Worm (Caenorhabditis elegans): ENCODE results near the gene del-8.

Gene del-8

DNA sequence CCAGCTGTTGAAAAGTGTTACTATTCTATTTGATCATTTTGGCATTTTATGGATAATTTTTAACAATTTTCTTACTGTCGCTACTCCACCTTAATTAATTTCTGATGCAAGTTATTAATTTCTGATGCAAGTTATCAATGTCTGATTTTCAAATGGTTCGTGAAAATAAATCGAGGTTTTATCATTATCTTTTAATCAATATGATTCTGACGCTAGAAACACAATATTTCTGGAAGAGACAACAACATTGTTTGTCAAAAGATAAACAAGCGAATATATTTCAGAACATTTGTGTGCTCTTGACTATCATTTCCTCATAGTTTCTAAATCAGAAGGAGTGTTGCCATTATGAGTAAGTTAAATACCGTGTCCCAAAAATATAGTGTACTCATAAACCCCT lies 22.8 kb upstream of the del-8 start, which contains the start of gene F49E2.2:
Gene F49E2.2 (plus strand): TSS at position 301 of the 400 bp plus-strand sequence.
- TF ChIP-seq ceh-45 (GFP tag; IDR thresholded peaks at IDR 0.05) (no peak), hlh-6 (tag; optimal IDR thresholded peaks at IDR 0.05) (no peak), zip-5 (tag; optimal IDR thresholded peaks at IDR 0.05) (no peak), ama-1 (optimal IDR thresholded peaks at IDR 0.05) (no peak), npax-4 (tag; optimal IDR thresholded peaks at IDR 0.05) (no peak), K09A11.1 (tag; optimal IDR thresholded peaks at IDR 0.05; ENCODE audit: insufficient read depth) (no peak)

DNA sequence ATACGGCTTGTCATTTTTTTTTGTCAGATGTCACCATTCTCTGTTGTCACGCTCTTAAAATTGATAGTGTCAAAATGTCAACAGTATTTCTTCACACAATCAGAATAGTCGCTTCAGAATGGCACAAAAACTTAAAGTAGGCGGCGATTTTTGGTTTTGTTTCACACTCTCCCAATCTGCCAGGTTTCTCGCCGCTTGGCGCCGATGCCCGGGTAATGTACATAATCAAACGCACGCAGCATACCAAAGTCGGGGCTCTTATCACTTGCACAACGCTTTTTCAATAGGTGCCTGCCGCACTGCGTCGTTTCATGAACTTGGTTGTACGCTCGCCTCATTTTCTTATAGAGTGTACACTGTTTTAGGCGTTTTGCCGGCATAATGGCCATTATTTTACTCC lies 20.6 kb upstream of the del-8 start:
- TF ChIP-seq zip-5 (tag; optimal IDR thresholded peaks at IDR 0.05) (no peak), unc-86 (tag; optimal IDR thresholded peaks at IDR 0.05) (no peak), odd-2 (tag; optimal IDR thresholded peaks at IDR 0.05) (no peak), sox-4 (tag; optimal IDR thresholded peaks at IDR 0.05) (no peak), C38D4.7 (GFP tag; optimal IDR thresholded peaks at IDR 0.05) (no peak), elt-2 (tag; optimal IDR thresholded peaks at IDR 0.05) (peak; percentile 20), hlh-13 (GFP tag; optimal IDR thresholded peaks at IDR 0.05) (no peak), ceh-22 (tag; optimal IDR thresholded peaks at IDR 0.05) (no peak)

DNA sequence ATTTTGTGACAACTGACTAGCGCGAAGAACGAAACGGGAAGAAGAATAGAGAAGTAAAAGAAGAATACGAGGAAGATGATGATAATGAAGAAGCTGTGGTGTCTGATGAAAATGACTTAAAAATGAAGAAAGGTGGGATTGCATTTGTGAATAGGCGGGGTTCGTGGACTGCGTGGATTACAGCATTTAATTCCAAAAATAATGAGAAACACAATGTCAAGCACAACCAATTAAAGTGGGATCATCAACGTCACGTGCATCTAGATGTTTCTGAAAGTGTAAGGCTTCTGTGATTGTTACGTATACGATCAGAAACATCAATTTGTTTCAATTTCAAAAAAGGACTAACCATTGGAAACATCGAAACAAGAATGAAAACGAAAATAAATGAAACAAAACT lies 12.3 kb upstream of the del-8 start, which contains the start of gene glb-17:
Gene glb-17 (minus strand): TSS at position 101 of the 400 bp plus-strand sequence.
- TF ChIP-seq hlh-8 (tag; optimal IDR thresholded peaks at IDR 0.05), result no peak
- no peak for TF ChIP-seq ceh-48 (tag; optimal IDR thresholded peaks at IDR 0.05)
- no peak for TF ChIP-seq sdc-2 (tag; optimal IDR thresholded peaks at IDR 0.05)
- TF ChIP-seq K09A11.1 (tag; optimal IDR thresholded peaks at IDR 0.05; ENCODE audit: insufficient read depth), result no peak
- TF ChIP-seq hlh-13 (GFP tag; optimal IDR thresholded peaks at IDR 0.05), result no peak
- no peak for TF ChIP-seq hlh-6 (tag; optimal IDR thresholded peaks at IDR 0.05)
- TF ChIP-seq ceh-45 (GFP tag; IDR thresholded peaks at IDR 0.05), result no peak
- no peak for TF ChIP-seq hlh-30 (tag; optimal IDR thresholded peaks at IDR 0.05; ENCODE audit: insufficient read depth)
- TF ChIP-seq ceh-9 (tag; optimal IDR thresholded peaks at IDR 0.05), result no peak
- no peak for TF ChIP-seq ceh-22 (tag; optimal IDR thresholded peaks at IDR 0.05)
- no peak for TF ChIP-seq ceh-6 (GFP tag; optimal IDR thresholded peaks at IDR 0.05)
- TF ChIP-seq lim-6 (tag; optimal IDR thresholded peaks at IDR 0.05), result no peak
- TF ChIP-seq gmeb-2 (tag; optimal IDR thresholded peaks at IDR 0.05), result no peak
- no peak for TF ChIP-seq dve-1 (tag; optimal IDR thresholded peaks at IDR 0.05)

DNA sequence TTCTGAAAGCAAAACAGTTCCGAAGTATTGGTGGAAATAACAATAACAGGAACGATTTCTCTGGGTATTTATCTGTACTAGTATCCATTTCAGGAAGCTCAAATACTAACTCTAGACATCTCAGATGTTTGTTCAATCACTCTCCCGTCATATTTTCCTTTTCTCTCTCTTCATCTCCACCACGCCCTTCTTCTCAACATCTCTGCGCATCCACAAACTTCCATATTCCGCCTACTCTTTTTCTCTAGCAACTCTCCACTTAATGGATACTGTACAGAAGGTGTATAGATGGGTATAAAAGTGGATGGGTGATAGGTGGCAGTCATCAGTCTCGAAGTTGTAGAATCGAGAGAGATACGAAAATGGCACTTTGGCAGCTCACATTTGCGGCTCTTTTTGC lies 4.9 kb upstream of the del-8 start, which contains the start of gene gpx-5:
Gene gpx-5 (plus strand): TSS at position 336 of the 400 bp plus-strand sequence.
- TF ChIP-seq ceh-6 (GFP tag; optimal IDR thresholded peaks at IDR 0.05) (no peak), unc-86 (tag; optimal IDR thresholded peaks at IDR 0.05) (no peak), rnt-1 (tag; optimal IDR thresholded peaks at IDR 0.05) (no peak), ceh-24 (tag; optimal IDR thresholded peaks at IDR 0.05) (no peak), pag-3 (tag; optimal IDR thresholded peaks at IDR 0.05; ENCODE audit: borderline replicate concordance) (no peak), C08G9.2 (tag; optimal IDR thresholded peaks at IDR 0.05) (no peak), ceh-30 (tag; optimal IDR thresholded peaks at IDR 0.05) (no peak), C38D4.7 (GFP tag; optimal IDR thresholded peaks at IDR 0.05) (no peak), nfya-1 (tag; optimal IDR thresholded peaks at IDR 0.05) (no peak), hlh-8 (tag; optimal IDR thresholded peaks at IDR 0.05) (no peak), ets-4 (tag; optimal IDR thresholded peaks at IDR 0.05) (no peak), pha-4 (tag; optimal IDR thresholded peaks at IDR 0.05) (no peak), ceh-2 (tag; optimal IDR thresholded peaks at IDR 0.05) (no peak), pqm-1 (tag; optimal IDR thresholded peaks at IDR 0.05) (no peak), tbx-7 (tag; optimal IDR thresholded peaks at IDR 0.05) (no peak)

DNA sequence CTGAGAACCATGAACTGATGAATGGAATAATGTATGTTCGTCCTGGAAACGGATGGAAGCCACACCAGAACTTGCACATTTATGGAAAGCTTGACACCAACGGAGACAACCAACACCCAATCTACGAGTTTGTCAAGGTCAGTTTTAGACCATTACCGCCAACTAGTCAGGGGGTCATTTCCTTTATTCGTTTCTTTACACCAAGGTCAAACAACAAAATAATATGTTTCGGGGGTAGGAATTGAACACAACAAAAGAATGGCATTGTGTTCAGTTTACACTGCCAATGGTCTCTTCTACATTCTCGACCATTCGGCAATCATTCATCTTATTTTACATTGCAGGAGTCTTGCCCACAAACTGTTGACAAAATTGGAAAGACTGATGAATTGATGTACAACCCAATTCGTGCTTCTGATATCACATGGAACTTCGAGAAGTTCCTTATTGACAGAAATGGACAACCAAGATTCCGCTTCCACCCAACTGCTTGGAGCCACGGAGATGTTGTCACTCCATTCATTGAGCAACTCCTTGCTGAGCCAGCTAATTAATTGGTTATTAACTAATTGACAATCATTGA lies 3.5 kb upstream of the del-8 start:
- TF ChIP-seq gmeb-2 (tag; optimal IDR thresholded peaks at IDR 0.05), result no peak
